Worm (Caenorhabditis elegans): ENCODE results near the gene sre-8.
"Not testable (repeated sequence)": the region's sequence is repeated elsewhere in the genome, so short reads cannot be mapped to it uniquely, and the experiment has no call there.

sre-8 gene

ce11 chrV:14301076-14301475 lies 44.2 kb downstream of the sre-8 start, which contains the start of gene F14D7.6:
TSS of gene F14D7.6 (plus strand) at chrV:14301413.
- TF ChIP-seq tbx-2 (tag; optimal IDR thresholded peaks at IDR 0.05) (no peak), pqm-1 (tag; optimal IDR thresholded peaks at IDR 0.05) (peak; percentile 33), sea-2 (GFP tag; optimal IDR thresholded peaks at IDR 0.05) (no peak), nhr-25 (tag; optimal IDR thresholded peaks at IDR 0.05) (no peak), elt-2 (tag; optimal IDR thresholded peaks at IDR 0.05) (peak; percentile 59), fkh-2 (tag; optimal IDR thresholded peaks at IDR 0.05) (no peak)

- not testable (repeated sequence) for TF ChIP-seq pqm-1, eor-1, nhr-77 (tag; optimal IDR thresholded peaks at IDR 0.05)
Observed at ce11 chrV:14306771-14307170, 49.9 kb downstream of the sre-8 start, which contains the start of gene spig-4. TSS of gene spig-4 (minus strand) at chrV:14306871.

ce11 chrV:14308164-14308563 lies 51.3 kb downstream of the sre-8 start, which contains the start of gene spig-5:
TSS of gene spig-5 (plus strand) at chrV:14308464.
- not testable (repeated sequence) for TF ChIP-seq pha-4, ZK546.5, daf-12 (tag; optimal IDR thresholded peaks at IDR 0.05)

All from whole organism, L3 larva.